Fruit fly (Drosophila melanogaster) whole organism, embryonic: Measurements from ENCODE around the gene CG14036.

ENCODE experiments used
- Bdp1 ChIP-seq: fragments of 200-800 bp; sonication (Bioruptor generic); optimal IDR thresholded peaks from 3 replicates; lab custom pipeline; 2016; ENCODE audit warnings: missing biosample characterization, missing genetic modification characterization
- BtbVII ChIP-seq: fragments of 200-800 bp; sonication (Bioruptor generic); optimal IDR thresholded peaks from 3 replicates; lab custom pipeline; 2017; ENCODE audit warnings: missing biosample characterization, mild to moderate bottlenecking, missing genetic modification characterization
- CG1024 ChIP-seq: fragments of 200-800 bp; sonication (Bioruptor generic); IDR thresholded peaks from 2 replicates; pipeline ENCODE4 v1.3.6; 2022; ENCODE audit warnings: missing biosample characterization, missing genetic modification characterization
- CG10654 ChIP-seq: fragments of 200-800 bp; sonication (Bioruptor generic); optimal IDR thresholded peaks from 2 replicates; lab custom pipeline; 2016; ENCODE audit warnings: missing biosample characterization, missing genetic modification characterization
- CG11695 ChIP-seq: fragments of 200-800 bp; sonication (Bioruptor generic); IDR thresholded peaks from 3 replicates; pipeline ENCODE4 v1.3.6; 2022; ENCODE audit warnings: missing biosample characterization, missing genetic modification characterization
- CG12104 ChIP-seq: fragments of 200-800 bp; sonication (Bioruptor generic); optimal IDR thresholded peaks from 3 replicates; lab custom pipeline; 2016; ENCODE audit warnings: missing biosample characterization, missing genetic modification characterization
- CG12236 ChIP-seq: fragments of 200-800 bp; sonication (Bioruptor generic); optimal IDR thresholded peaks from 2 replicates; lab custom pipeline; 2016; ENCODE audit warnings: missing biosample characterization, missing genetic modification characterization
- CG14014 ChIP-seq: fragments of 200-800 bp; sonication (Bioruptor generic); IDR thresholded peaks from 2 replicates; pipeline ENCODE4 v1.3.6; 2022; ENCODE audit warnings: missing biosample characterization, missing genetic modification characterization
- CG15011 ChIP-seq: fragments of 200-800 bp; sonication (Bioruptor generic); optimal IDR thresholded peaks from 3 replicates; lab custom pipeline; 2018; ENCODE audit warnings: missing biosample characterization, mild to moderate bottlenecking, missing genetic modification characterization
- CG18764 ChIP-seq: fragments of 200-800 bp; sonication (Bioruptor generic); optimal IDR thresholded peaks from 3 replicates; lab custom pipeline; 2016; ENCODE audit warnings: missing biosample characterization, missing genetic modification characterization
- CG2712 ChIP-seq: fragments of 200-800 bp; optimal IDR thresholded peaks from 3 replicates; lab custom pipeline; 2019; ENCODE audit warnings: missing biosample characterization, mild to moderate bottlenecking, missing genetic modification characterization, moderate library complexity
- CG4820 ChIP-seq: fragments of 200-800 bp; sonication (Bioruptor generic); optimal IDR thresholded peaks from 3 replicates; lab custom pipeline; 2016; ENCODE audit warnings: missing biosample characterization, missing genetic modification characterization
- CG7786 ChIP-seq: fragments of 200-800 bp; sonication (Bioruptor generic); optimal IDR thresholded peaks from 2 replicates; lab custom pipeline; 2016; ENCODE audit warnings: missing biosample characterization, missing genetic modification characterization
- CG7963 ChIP-seq: fragments of 200-800 bp; sonication (Bioruptor generic); IDR thresholded peaks from 3 replicates; pipeline ENCODE4 v1.3.6; 2022; ENCODE audit warnings: missing biosample characterization, missing genetic modification characterization; ENCODE audit not compliant: partially characterized antibody
- CG8281 ChIP-seq: fragments of 200-800 bp; sonication (Bioruptor generic); optimal IDR thresholded peaks from 2 replicates; lab custom pipeline; 2018; ENCODE audit warnings: missing biosample characterization, mild to moderate bottlenecking, missing genetic modification characterization, moderate library complexity
- CTCF ChIP-seq: fragments of 200-800 bp; sonication (Bioruptor generic); optimal IDR thresholded peaks from 2 replicates; lab custom pipeline; 2017; ENCODE audit warnings: missing biosample characterization, mild to moderate bottlenecking, missing genetic modification characterization, moderate library complexity
- Dip3 ChIP-seq: fragments of 200-800 bp; sonication (Bioruptor generic); optimal IDR thresholded peaks from 3 replicates; lab custom pipeline; 2016; ENCODE audit warnings: missing biosample characterization, missing genetic modification characterization
- Dll ChIP-seq: fragments of 200-800 bp; sonication (Bioruptor generic); IDR thresholded peaks from 4 replicates; pipeline ENCODE4 v1.3.6; 2022; ENCODE audit warnings: missing biosample characterization, missing genetic modification characterization; ENCODE audit not compliant: partially characterized antibody
- ERR ChIP-seq: fragments of 200-800 bp; sonication (Bioruptor generic); optimal IDR thresholded peaks from 2 replicates; lab custom pipeline; 2016; ENCODE audit warnings: missing biosample characterization, missing genetic modification characterization
- H2.0 ChIP-seq: fragments of 200-800 bp; sonication (Bioruptor generic); IDR thresholded peaks from 2 replicates; pipeline ENCODE4 v1.3.6; 2022; ENCODE audit warnings: missing biosample characterization, missing genetic modification characterization
- HHEX ChIP-seq: fragments of 200-800 bp; sonication (Bioruptor generic); optimal IDR thresholded peaks from 3 replicates; lab custom pipeline; 2017; ENCODE audit warnings: missing biosample characterization, mild to moderate bottlenecking, missing genetic modification characterization, missing genetic modification reagents
- Hey ChIP-seq: fragments of 200-800 bp; sonication (Bioruptor generic); optimal IDR thresholded peaks from 3 replicates; lab custom pipeline; 2018; ENCODE audit warnings: missing biosample characterization, mild to moderate bottlenecking, missing genetic modification characterization
- Hmr ChIP-seq: fragments of 200-800 bp; sonication (Bioruptor generic); optimal IDR thresholded peaks from 3 replicates; lab custom pipeline; 2017; ENCODE audit warnings: mild to moderate bottlenecking, missing biosample characterization, missing genetic modification reagents, missing genetic modification characterization
- Lim3 ChIP-seq: fragments of 200-800 bp; sonication (Bioruptor generic); IDR thresholded peaks from 2 replicates; pipeline ENCODE4 v1.3.6; 2022; ENCODE audit warnings: missing biosample characterization, missing genetic modification characterization
- MBD-R2 ChIP-seq: fragments of 200-800 bp; sonication (Bioruptor generic); IDR thresholded peaks from 2 replicates; pipeline ENCODE4 v1.3.6; 2022; ENCODE audit warnings: missing biosample characterization, missing genetic modification characterization
- Meics ChIP-seq: fragments of 200-800 bp; sonication (Bioruptor generic); optimal IDR thresholded peaks from 2 replicates; lab custom pipeline; 2017; ENCODE audit warnings: missing biosample characterization, mild to moderate bottlenecking, missing genetic modification characterization
- Mes4 ChIP-seq: fragments of 200-800 bp; sonication (Bioruptor generic); optimal IDR thresholded peaks from 2 replicates; lab custom pipeline; 2016; ENCODE audit warnings: missing biosample characterization, missing genetic modification characterization
- NC2α ChIP-seq: fragments of 200-800 bp; sonication (Bioruptor generic); optimal IDR thresholded peaks from 2 replicates; lab custom pipeline; 2016; ENCODE audit warnings: missing biosample characterization, missing genetic modification characterization
- PHDP ChIP-seq: fragments of 200-800 bp; sonication (Bioruptor generic); optimal IDR thresholded peaks from 3 replicates; lab custom pipeline; 2018; ENCODE audit warnings: missing biosample characterization, mild to moderate bottlenecking, missing genetic modification characterization, moderate library complexity
- bab2 ChIP-seq: fragments of 200-800 bp; sonication (Bioruptor generic); optimal IDR thresholded peaks from 2 replicates; lab custom pipeline; 2016; ENCODE audit warnings: missing biosample characterization, missing genetic modification characterization
- bigmax ChIP-seq: fragments of 200-800 bp; sonication (Bioruptor generic); optimal IDR thresholded peaks from 2 replicates; lab custom pipeline; 2018; ENCODE audit warnings: missing biosample characterization, mild to moderate bottlenecking, missing genetic modification characterization
- caup ChIP-seq: fragments of 200-800 bp; sonication (Bioruptor generic); optimal IDR thresholded peaks from 3 replicates; lab custom pipeline; 2017; ENCODE audit warnings: missing biosample characterization, mild to moderate bottlenecking, missing genetic modification characterization, moderate library complexity; ENCODE audit not compliant: severe bottlenecking
- chinmo ChIP-seq: fragments of 200-800 bp; sonication (Bioruptor generic); IDR thresholded peaks from 4 replicates; pipeline ENCODE4 v1.3.6; 2022; ENCODE audit warnings: missing biosample characterization, missing genetic modification characterization; ENCODE audit not compliant: partially characterized antibody
- dati ChIP-seq: fragments of 200-800 bp; sonication (Bioruptor generic); IDR thresholded peaks from 2 replicates; pipeline ENCODE4 v1.3.6; 2022; ENCODE audit warnings: missing biosample characterization, missing genetic modification characterization
- dmrt99B ChIP-seq: fragments of 200-800 bp; sonication (Bioruptor generic); optimal IDR thresholded peaks from 2 replicates; lab custom pipeline; 2018; ENCODE audit warnings: missing biosample characterization, mild to moderate bottlenecking, missing genetic modification characterization, moderate library complexity
- fd102C ChIP-seq: fragments of 200-800 bp; sonication (Bioruptor generic); optimal IDR thresholded peaks from 2 replicates; lab custom pipeline; 2018; ENCODE audit warnings: missing biosample characterization, mild to moderate bottlenecking, missing genetic modification characterization, moderate library complexity
- fu2 ChIP-seq: fragments of 200-800 bp; sonication (Bioruptor generic); optimal IDR thresholded peaks from 2 replicates; lab custom pipeline; 2016; ENCODE audit warnings: missing biosample characterization, missing genetic modification characterization
- gce ChIP-seq: fragments of 200-800 bp; sonication (Bioruptor generic); IDR thresholded peaks from 3 replicates; pipeline ENCODE4 v1.3.6; 2022; ENCODE audit warnings: missing biosample characterization, missing genetic modification characterization
- gsb-n ChIP-seq: fragments of 200-800 bp; sonication (Bioruptor generic); optimal IDR thresholded peaks from 3 replicates; lab custom pipeline; 2018; ENCODE audit warnings: missing biosample characterization, mild to moderate bottlenecking, missing genetic modification characterization
- lbe ChIP-seq: fragments of 200-800 bp; sonication (Bioruptor generic); optimal IDR thresholded peaks from 2 replicates; lab custom pipeline; 2016; ENCODE audit warnings: missing biosample characterization, mild to moderate bottlenecking, missing genetic modification characterization
- prd ChIP-seq, 3 experiments: fragments of >200 bp in 2 of 3; fragments of 200-800 bp in 1 of 3; sonication (Bioruptor generic) in 1 of 3; optimal IDR thresholded peaks in 2 of 3; IDR thresholded peaks in 1 of 3; 2 replicates in 2 of 3; 3 replicates in 1 of 3; pipeline versions ENCODE4 v1.3.6 to Lab custom; 2017 to 2022; ENCODE audit warnings: missing biosample characterization in 1 of 3, missing genetic modification characterization in 1 of 3
- pzg ChIP-seq: fragments of 200-800 bp; sonication (Bioruptor generic); optimal IDR thresholded peaks from 3 replicates; lab custom pipeline; 2018; ENCODE audit warnings: missing biosample characterization, mild to moderate bottlenecking, missing genetic modification characterization, moderate library complexity
- slbo ChIP-seq: fragments of 200-800 bp; sonication (Bioruptor generic); IDR thresholded peaks from 2 replicates; pipeline ENCODE4 v1.3.6; 2022; ENCODE audit warnings: missing biosample characterization, missing genetic modification characterization
- slp2 ChIP-seq: fragments of 200-800 bp; sonication (Bioruptor generic); optimal IDR thresholded peaks from 2 replicates; lab custom pipeline; 2016; ENCODE audit warnings: missing biosample characterization, missing genetic modification characterization
- sqz ChIP-seq: fragments of 200-800 bp; sonication (Bioruptor generic); optimal IDR thresholded peaks from 3 replicates; lab custom pipeline; 2018; ENCODE audit warnings: missing biosample characterization, mild to moderate bottlenecking, missing genetic modification characterization
- tll ChIP-seq, 2 experiments: fragments of 200-800 bp in 1 of 2; fragments of >200 bp in 1 of 2; sonication (Bioruptor generic) in 1 of 2; optimal IDR thresholded peaks; 2 replicates each; lab custom pipeline; 2017 to 2019; ENCODE audit warnings: missing biosample characterization in 2 of 2, missing genetic modification characterization in 2 of 2, mild to moderate bottlenecking in 1 of 2, moderate library complexity in 1 of 2
- unc-4 ChIP-seq: fragments of 200-800 bp; sonication (Bioruptor generic); IDR thresholded peaks from 2 replicates; pipeline ENCODE4 v1.3.6; 2022; ENCODE audit warnings: missing biosample characterization, missing genetic modification characterization; ENCODE audit not compliant: partially characterized antibody
- vnd ChIP-seq: fragments of 200-800 bp; sonication (Bioruptor generic); IDR thresholded peaks from 3 replicates; pipeline ENCODE4 v1.3.6; 2022; ENCODE audit warnings: missing biosample characterization, missing genetic modification characterization; ENCODE audit not compliant: partially characterized antibody
- yki ChIP-seq: fragments of >200 bp; optimal IDR thresholded peaks from 3 replicates; lab custom pipeline; 2018
- z ChIP-seq: fragments of 200-800 bp; sonication (Bioruptor generic); IDR thresholded peaks from 3 replicates; pipeline ENCODE4 v1.3.6; 2022; ENCODE audit warnings: missing biosample characterization, missing genetic modification characterization
- zen2 ChIP-seq: fragments of 200-800 bp; sonication (Bioruptor generic); IDR thresholded peaks from 3 replicates; pipeline ENCODE4 v1.3.6; 2022; ENCODE audit warnings: missing biosample characterization, missing genetic modification characterization; ENCODE audit not compliant: partially characterized antibody

CG14036 gene

dm6 chr2L:5093772-5094350 lies 39.0 kb upstream of the CG14036 start, which contains the start of gene CG5828 (continued):
- TF ChIP-seq bigmax (no peak), CG12104 (GFP tag; lab: Kevin White, UChicago) (no peak), CG7786 (GFP tag; lab: Kevin White, UChicago) (no peak), Dll (GFP tag; lab: Robert Waterston, UW) (peak; percentile 74; the same call in 3 of the 4 replicates), Meics (GFP tag; lab: Kevin White, UChicago) (no peak), CG1024 (GFP tag; lab: Robert Waterston, UW) (no peak), prd (optimal IDR thresholded peaks at IDR 0.05; lab: Kevin White, UChicago) (no peak), prd (GFP tag; IDR thresholded peaks at IDR 0.05; lab: Robert Waterston, UW) (no peak), gce (GFP tag; lab: Robert Waterston, UW) (no peak), Hmr (no peak), CG2712 (tag; lab: Kevin White, UChicago) (peak; percentile 8), Bdp1 (GFP tag; lab: Kevin White, UChicago) (no peak), gsb-n (tag; lab: Kevin White, UChicago) (no peak), ERR (GFP tag; lab: Kevin White, UChicago) (no peak), pzg (peak; percentile 45), fu2 (GFP tag; lab: Kevin White, UChicago) (no peak), fd102C (no peak), caup (GFP tag; lab: Kevin White, UChicago) (no peak), CG10654 (no peak), CG14014 (GFP tag; lab: Robert Waterston, UW) (no peak), Hey (tag; lab: Kevin White, UChicago) (no peak), MBD-R2 (GFP tag; lab: Robert Waterston, UW) (peak; percentile 58), z (GFP tag; lab: Robert Waterston, UW) (no peak), sqz (GFP tag; lab: Kevin White, UChicago) (no peak), unc-4 (peak; percentile 70; the same call in 1 of the 2 replicates), CG4820 (GFP tag; lab: Kevin White, UChicago) (no peak), NC2α (no peak), chinmo (GFP tag; lab: Robert Waterston, UW) (no peak), Dip3 (GFP tag; lab: Kevin White, UChicago) (no peak), CG11695 (no peak), CG8281 (tag; lab: Kevin White, UChicago) (no peak), zen2 (GFP tag; lab: Robert Waterston, UW) (peak; percentile 44; the same call in 1 of the 3 replicates), dati (GFP tag; lab: Robert Waterston, UW) (no peak), HHEX (GFP tag; lab: Kevin White, UChicago) (no peak), slp2 (GFP tag; lab: Kevin White, UChicago) (no peak), CG15011 (GFP tag; lab: Kevin White, UChicago) (no peak), dmrt99B (tag; lab: Kevin White, UChicago) (no peak), bab2 (no peak), PHDP (tag; lab: Kevin White, UChicago) (no peak), Mes4 (no peak), CTCF (no peak), BtbVII (GFP tag; lab: Kevin White, UChicago) (no peak), tll (GFP tag; optimal IDR thresholded peaks at IDR 0.05; lab: Kevin White, UChicago) (no peak), yki (lab: Kevin White, UChicago) (no peak), vnd (GFP tag; lab: Robert Waterston, UW) (peak; percentile 62; the same call in 1 of the 3 replicates), slbo (GFP tag; lab: Robert Waterston, UW) (no peak), H2.0 (GFP tag; lab: Robert Waterston, UW) (no peak), Lim3 (no peak), CG7963 (GFP tag; lab: Robert Waterston, UW) (peak; percentile 70), lbe (GFP tag; lab: Kevin White, UChicago) (no peak), CG12236 (GFP tag; lab: Kevin White, UChicago) (no peak), CG18764 (GFP tag; lab: Kevin White, UChicago) (no peak)
